Worm (Caenorhabditis elegans): ENCODE measurements around the gene gphr-1.

The gphr-1 gene

ce11 chrIII:12207574-12207973, 11.3 kb upstream of the gphr-1 start:
- TF ChIP-seq T22C8.4 (GFP tag; IDR thresholded peaks at IDR 0.05) (no peak), ref-1 (GFP tag; conservative IDR thresholded peaks at IDR 0.05) (no peak), ztf-29 (GFP tag; IDR thresholded peaks at IDR 0.05) (no peak), tab-1 (GFP tag; IDR thresholded peaks at IDR 0.05) (no peak), klf-2 (GFP tag; conservative IDR thresholded peaks at IDR 0.05) (no peak)

DNA sequence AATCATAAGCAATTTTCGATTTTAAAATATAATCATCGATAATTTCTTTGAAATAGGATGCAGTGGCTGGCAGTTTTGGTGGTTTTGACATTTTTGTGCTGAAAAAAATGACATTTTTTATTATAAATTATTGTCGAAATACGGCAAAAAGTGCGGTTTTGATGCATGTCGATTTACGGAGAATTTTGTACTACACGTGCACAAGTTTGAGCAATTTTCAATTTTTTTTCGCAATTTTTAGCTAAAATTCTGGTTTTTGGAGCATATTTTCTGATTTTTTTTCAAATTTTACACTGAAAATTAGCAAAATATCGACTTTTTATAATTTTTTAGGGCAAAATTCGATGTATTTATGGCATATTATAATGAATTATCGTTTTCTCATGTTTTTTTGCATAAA, 3.3 kb upstream of the gphr-1 start, which contains the start of gene Y75B8A.13:
TSS of gene Y75B8A.13 (minus strand) at position 101 of the 400 bp plus-strand sequence.
- no peak for TF ChIP-seq ztf-29 (GFP tag; IDR thresholded peaks at IDR 0.05)
- TF ChIP-seq cog-1 (tag; optimal IDR thresholded peaks at IDR 0.05) = no peak
- no peak for TF ChIP-seq ztf-23 (GFP tag; IDR thresholded peaks at IDR 0.05)
- no peak for TF ChIP-seq tab-1 (GFP tag; IDR thresholded peaks at IDR 0.05)
- TF ChIP-seq ref-1 (GFP tag; conservative IDR thresholded peaks at IDR 0.05) = no peak
- no peak for TF ChIP-seq med-1 (GFP tag; optimal IDR thresholded peaks at IDR 0.05; ENCODE audit: insufficient read depth)
- no peak for TF ChIP-seq flt-1 (GFP tag; IDR thresholded peaks at IDR 0.05)
- no peak for TF ChIP-seq klf-2 (GFP tag; conservative IDR thresholded peaks at IDR 0.05)

ce11 chrIII:12218078-12218477, 769 bp upstream of the gphr-1 start:
- peak; percentile 66; the same call in 1 of the 2 replicates for TF ChIP-seq ztf-29 (GFP tag; IDR thresholded peaks at IDR 0.05)
- no peak for TF ChIP-seq tab-1 (GFP tag; IDR thresholded peaks at IDR 0.05)
- no peak for TF ChIP-seq ref-1 (GFP tag; conservative IDR thresholded peaks at IDR 0.05)
- no peak for TF ChIP-seq klf-2 (GFP tag; conservative IDR thresholded peaks at IDR 0.05)

- TF ChIP-seq ref-1 (GFP tag; conservative IDR thresholded peaks at IDR 0.05) (no peak), T22C8.4 (GFP tag; IDR thresholded peaks at IDR 0.05) (no peak), med-1 (GFP tag; optimal IDR thresholded peaks at IDR 0.05; ENCODE audit: insufficient read depth) (no peak), ztf-29 (GFP tag; IDR thresholded peaks at IDR 0.05) (no peak), klf-2 (GFP tag; conservative IDR thresholded peaks at IDR 0.05) (no peak), flt-1 (GFP tag; IDR thresholded peaks at IDR 0.05) (no peak), ztf-23 (GFP tag; IDR thresholded peaks at IDR 0.05) (no peak), tab-1 (GFP tag; IDR thresholded peaks at IDR 0.05) (no peak), cog-1 (tag; optimal IDR thresholded peaks at IDR 0.05) (no peak)
Observed at ce11 chrIII:12220820-12221219, 2.0 kb downstream of the gphr-1 start.

- TF ChIP-seq flt-1 (GFP tag; IDR thresholded peaks at IDR 0.05) (no peak), ztf-23 (GFP tag; IDR thresholded peaks at IDR 0.05) (no peak), tab-1 (GFP tag; IDR thresholded peaks at IDR 0.05) (no peak), ref-1 (GFP tag; conservative IDR thresholded peaks at IDR 0.05) (no peak), cog-1 (tag; optimal IDR thresholded peaks at IDR 0.05) (no peak), klf-2 (GFP tag; conservative IDR thresholded peaks at IDR 0.05) (no peak), med-1 (GFP tag; optimal IDR thresholded peaks at IDR 0.05; ENCODE audit: insufficient read depth) (no peak), T22C8.4 (GFP tag; IDR thresholded peaks at IDR 0.05) (no peak), ztf-29 (GFP tag; IDR thresholded peaks at IDR 0.05) (no peak)
Observed at ce11 chrIII:12221452-12221851, 2.6 kb downstream of the gphr-1 start.

- TF ChIP-seq tab-1 (GFP tag; IDR thresholded peaks at IDR 0.05) = no peak
- no peak for TF ChIP-seq flt-1 (GFP tag; IDR thresholded peaks at IDR 0.05)
- no peak for TF ChIP-seq ztf-23 (GFP tag; IDR thresholded peaks at IDR 0.05)
- no peak for TF ChIP-seq ztf-29 (GFP tag; IDR thresholded peaks at IDR 0.05)
- no peak for TF ChIP-seq ref-1 (GFP tag; conservative IDR thresholded peaks at IDR 0.05)
- TF ChIP-seq T22C8.4 (GFP tag; IDR thresholded peaks at IDR 0.05) = no peak
- TF ChIP-seq med-1 (GFP tag; optimal IDR thresholded peaks at IDR 0.05; ENCODE audit: insufficient read depth) = no peak
- no peak for TF ChIP-seq cog-1 (tag; optimal IDR thresholded peaks at IDR 0.05)
- TF ChIP-seq klf-2 (GFP tag; conservative IDR thresholded peaks at IDR 0.05) = no peak
Observed at ce11 chrIII:12223208-12223607, 4.4 kb downstream of the gphr-1 start.

DNA sequence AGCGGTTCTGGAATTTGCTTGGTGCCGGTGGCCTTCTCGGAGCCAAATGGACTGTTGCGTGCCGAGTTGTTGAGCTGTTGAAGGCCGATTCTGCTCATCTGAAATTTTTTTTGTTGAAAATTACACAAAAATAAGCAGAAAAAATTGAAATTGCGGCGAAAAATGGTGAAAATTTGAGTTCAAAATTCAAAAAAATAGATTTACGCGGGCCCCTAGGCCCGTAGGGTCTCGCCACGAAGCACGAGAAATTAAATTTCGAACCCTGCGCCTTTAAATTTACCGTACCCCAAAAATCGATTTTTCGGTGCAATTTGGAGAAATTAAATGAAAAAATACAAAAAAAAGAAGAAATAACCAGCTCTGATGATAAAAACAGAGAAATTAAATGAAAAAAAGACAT, 6.4 kb downstream of the gphr-1 start, which contains the start of gene gmn-1:
TSS of gene gmn-1 (minus strand) at position 98 of the 400 bp plus-strand sequence.
- TF ChIP-seq T22C8.4 (GFP tag; IDR thresholded peaks at IDR 0.05) (no peak), cog-1 (tag; optimal IDR thresholded peaks at IDR 0.05) (no peak), ref-1 (GFP tag; conservative IDR thresholded peaks at IDR 0.05) (no peak), klf-2 (GFP tag; conservative IDR thresholded peaks at IDR 0.05) (no peak), tab-1 (GFP tag; IDR thresholded peaks at IDR 0.05) (no peak), ztf-29 (GFP tag; IDR thresholded peaks at IDR 0.05) (no peak), ztf-23 (GFP tag; IDR thresholded peaks at IDR 0.05) (no peak), med-1 (GFP tag; optimal IDR thresholded peaks at IDR 0.05; ENCODE audit: insufficient read depth) (no peak), flt-1 (GFP tag; IDR thresholded peaks at IDR 0.05) (no peak)

DNA sequence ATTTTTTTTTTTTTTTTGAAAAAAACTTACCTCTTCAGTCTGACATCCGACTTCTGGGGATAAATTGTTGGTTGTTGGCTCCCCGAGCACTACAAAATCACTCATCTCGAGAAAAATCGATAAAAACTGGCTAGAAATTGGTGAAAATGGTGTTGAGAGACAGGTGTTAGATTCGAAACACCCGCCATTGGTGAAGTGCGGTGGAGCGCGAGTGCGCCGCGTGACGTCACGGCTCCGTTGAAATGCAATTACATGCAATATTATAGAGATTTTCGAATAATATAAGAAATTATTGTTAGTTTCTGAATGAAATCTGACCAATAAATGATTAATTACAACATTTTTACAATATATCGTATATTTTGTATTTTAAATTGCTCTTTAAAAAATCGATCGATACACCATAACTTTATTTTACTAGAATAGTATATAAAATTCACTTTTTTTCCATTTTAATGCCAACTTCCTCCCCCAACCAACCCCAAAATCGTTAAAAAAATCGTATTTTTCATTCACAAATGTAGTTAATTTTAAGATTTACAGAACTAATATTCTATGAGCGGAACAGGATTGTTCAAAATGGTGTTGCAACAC, 7.3 kb downstream of the gphr-1 start, which contains the start of the genes Y75B8A.18 and Y75B8A.19:
TSS of gene Y75B8A.18 (minus strand) at position 142 of the 594 bp plus-strand sequence.
TSS of gene Y75B8A.19 (plus strand) at position 544 of the 594 bp plus-strand sequence.
- TF ChIP-seq flt-1 (GFP tag; IDR thresholded peaks at IDR 0.05) (no peak), tab-1 (GFP tag; IDR thresholded peaks at IDR 0.05) (no peak), cog-1 (tag; optimal IDR thresholded peaks at IDR 0.05) (no peak), med-1 (GFP tag; optimal IDR thresholded peaks at IDR 0.05; ENCODE audit: insufficient read depth) (no peak), klf-2 (GFP tag; conservative IDR thresholded peaks at IDR 0.05) (no peak), ztf-23 (GFP tag; IDR thresholded peaks at IDR 0.05) (no peak), ref-1 (GFP tag; conservative IDR thresholded peaks at IDR 0.05) (no peak), T22C8.4 (GFP tag; IDR thresholded peaks at IDR 0.05) (no peak), ztf-29 (GFP tag; IDR thresholded peaks at IDR 0.05) (no peak)

DNA sequence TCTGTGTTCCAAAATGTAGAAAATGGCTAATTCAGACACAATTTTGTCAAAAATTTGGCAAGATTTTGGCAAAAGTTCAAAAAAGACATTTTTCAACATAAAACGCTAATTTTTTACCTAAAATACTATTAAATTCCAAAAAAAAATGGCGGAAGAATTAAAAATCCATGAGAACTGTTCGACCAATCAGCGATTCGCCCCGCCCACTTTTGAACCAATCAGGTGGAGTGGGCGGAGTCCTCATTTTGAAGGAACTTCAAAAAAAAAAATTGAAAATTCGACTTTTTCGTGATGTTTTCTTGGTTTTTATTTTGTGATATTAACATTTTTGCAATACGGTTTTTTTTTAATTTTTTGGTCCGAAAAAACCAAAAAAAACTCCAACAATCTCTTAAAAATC, 9.1 kb downstream of the gphr-1 start:
- TF ChIP-seq med-1 (GFP tag; optimal IDR thresholded peaks at IDR 0.05; ENCODE audit: insufficient read depth) (no peak), ref-1 (GFP tag; conservative IDR thresholded peaks at IDR 0.05) (no peak), tab-1 (GFP tag; IDR thresholded peaks at IDR 0.05) (no peak), ztf-23 (GFP tag; IDR thresholded peaks at IDR 0.05) (no peak), klf-2 (GFP tag; conservative IDR thresholded peaks at IDR 0.05) (no peak), T22C8.4 (GFP tag; IDR thresholded peaks at IDR 0.05) (no peak), ztf-29 (GFP tag; IDR thresholded peaks at IDR 0.05) (no peak), cog-1 (tag; optimal IDR thresholded peaks at IDR 0.05) (no peak), flt-1 (GFP tag; IDR thresholded peaks at IDR 0.05) (no peak)

DNA sequence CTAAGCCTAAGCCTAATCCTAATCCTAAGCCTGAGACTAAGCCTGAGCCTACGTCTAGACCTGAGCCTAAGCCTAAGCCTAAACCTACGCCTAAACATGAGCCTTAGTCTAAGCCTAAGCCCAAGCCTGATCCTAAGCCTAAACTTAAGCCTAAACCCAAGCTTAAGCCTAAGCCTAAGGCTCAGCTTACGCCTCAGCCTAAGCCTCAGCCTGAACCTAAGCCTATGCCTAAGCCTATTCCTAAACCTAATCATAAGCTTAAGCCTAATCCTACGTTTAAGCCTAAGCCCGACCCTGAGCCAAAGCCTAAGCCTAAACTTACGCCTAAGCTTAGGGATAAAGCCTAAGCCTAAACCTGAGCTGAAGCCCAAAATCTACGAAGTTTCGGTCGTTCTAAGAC, 11.3 kb downstream of the gphr-1 start:
- TF ChIP-seq T22C8.4 (GFP tag; IDR thresholded peaks at IDR 0.05) = no peak
- no peak for TF ChIP-seq med-1 (GFP tag; optimal IDR thresholded peaks at IDR 0.05; ENCODE audit: insufficient read depth)
- no peak for TF ChIP-seq ztf-29 (GFP tag; IDR thresholded peaks at IDR 0.05)
- TF ChIP-seq flt-1 (GFP tag; IDR thresholded peaks at IDR 0.05) = no peak
- TF ChIP-seq klf-2 (GFP tag; conservative IDR thresholded peaks at IDR 0.05) = no peak
- TF ChIP-seq ref-1 (GFP tag; conservative IDR thresholded peaks at IDR 0.05) = no peak
